Worm (Caenorhabditis elegans) whole organism, L3 larva: ENCODE measurements around the gene fbxa-35.
A peak's percentile ranks its signal among the peaks of the same experiment; 100 is the strongest.
"Not testable (repeated sequence)": the region's sequence is repeated elsewhere in the genome, so short reads cannot be mapped to it uniquely, and the experiment has no call there.

Experiments used
- ama-1 ChIP-seq: fragments of 150-350 bp; optimal IDR thresholded peaks from 2 replicates; lab custom pipeline; 2018
- ceh-28 ChIP-seq: fragments of 150-350 bp; optimal IDR thresholded peaks from 2 replicates; lab custom pipeline; 2014; ENCODE audit warnings: missing biosample characterization, missing genetic modification reagents, missing genetic modification characterization
- ceh-9 ChIP-seq: sonication (generic microtip); optimal IDR thresholded peaks from 2 replicates; lab custom pipeline; 2018; ENCODE audit warnings: missing biosample characterization, missing genetic modification characterization
- daf-12 ChIP-seq: fragments of 150-350 bp; optimal IDR thresholded peaks from 2 replicates; lab custom pipeline; 2014; ENCODE audit warnings: missing biosample characterization, missing genetic modification reagents, missing genetic modification characterization
- elt-1 ChIP-seq: fragments of 150-350 bp; optimal IDR thresholded peaks from 2 replicates; lab custom pipeline; 2014; ENCODE audit warnings: missing biosample characterization, missing genetic modification characterization
- elt-2 ChIP-seq: sonication (generic microtip); optimal IDR thresholded peaks from 2 replicates; lab custom pipeline; 2016; ENCODE audit warnings: missing genetic modification reagents, mild to moderate bottlenecking, missing genetic modification characterization, missing compliant biosample characterization
- eor-1 ChIP-seq, 2 experiments: fragments of 150-350 bp; optimal IDR thresholded peaks; 2 replicates each; lab custom pipeline; 2014 to 2018; ENCODE audit warnings: missing biosample characterization in 2 of 2, missing genetic modification characterization in 2 of 2
- fkh-10 ChIP-seq: sonication (generic microtip); optimal IDR thresholded peaks from 2 replicates; lab custom pipeline; 2017; ENCODE audit warnings: missing biosample characterization, missing genetic modification reagents, missing genetic modification characterization
- fkh-2 ChIP-seq: fragments of 150-350 bp; optimal IDR thresholded peaks from 2 replicates; lab custom pipeline; 2014; ENCODE audit warnings: missing biosample characterization, missing genetic modification reagents, missing genetic modification characterization
- fos-1 ChIP-seq: fragments of 150-350 bp; optimal IDR thresholded peaks from 2 replicates; lab custom pipeline; 2014; ENCODE audit warnings: missing biosample characterization, missing genetic modification characterization
- hmg-11 ChIP-seq: sonication (generic microtip); optimal IDR thresholded peaks from 2 replicates; lab custom pipeline; 2016; ENCODE audit warnings: missing genetic modification characterization, missing compliant biosample characterization
- jun-1 ChIP-seq: fragments of 150-350 bp; optimal IDR thresholded peaks from 2 replicates; lab custom pipeline; 2014; ENCODE audit warnings: missing biosample characterization, missing genetic modification reagents, missing genetic modification characterization
- lin-15B ChIP-seq: fragments of 150-350 bp; optimal IDR thresholded peaks from 2 replicates; lab custom pipeline; 2014; ENCODE audit warnings: missing biosample characterization, missing genetic modification characterization
- lin-39 ChIP-seq: fragments of 150-350 bp; optimal IDR thresholded peaks from 2 replicates; lab custom pipeline; 2018; ENCODE audit warnings: missing biosample characterization, missing genetic modification reagents, missing genetic modification characterization
- lsy-12 ChIP-seq: sonication (generic microtip); optimal IDR thresholded peaks from 2 replicates; lab custom pipeline; 2016; ENCODE audit warnings: mild to moderate bottlenecking, missing genetic modification characterization, missing compliant biosample characterization
- mdl-1 ChIP-seq: fragments of 150-350 bp; optimal IDR thresholded peaks from 2 replicates; lab custom pipeline; 2014; ENCODE audit warnings: missing biosample characterization, missing genetic modification characterization
- mml-1 ChIP-seq: fragments of 150-350 bp; sonication (generic microtip); optimal IDR thresholded peaks from 3 replicates; lab custom pipeline; 2014; ENCODE audit warnings: missing biosample characterization, missing genetic modification characterization
- nfya-1 ChIP-seq: sonication (generic microtip); optimal IDR thresholded peaks from 2 replicates; lab custom pipeline; 2017; ENCODE audit warnings: missing genetic modification characterization, mild to moderate bottlenecking, missing compliant biosample characterization, antibody characterized with exemption, moderate library complexity; ENCODE audit not compliant: insufficient read depth
- nhr-25 ChIP-seq: sonication (generic microtip); optimal IDR thresholded peaks from 2 replicates; lab custom pipeline; 2017; ENCODE audit warnings: missing biosample characterization, missing genetic modification characterization
- nhr-28 ChIP-seq: fragments of 150-350 bp; optimal IDR thresholded peaks from 2 replicates; lab custom pipeline; 2014; ENCODE audit warnings: missing biosample characterization, missing genetic modification characterization
- nhr-43 ChIP-seq: sonication (generic microtip); optimal IDR thresholded peaks from 2 replicates; lab custom pipeline; 2016; ENCODE audit warnings: mild to moderate bottlenecking, missing genetic modification characterization, missing compliant biosample characterization; ENCODE audit not compliant: poor library complexity, severe bottlenecking
- nhr-67 ChIP-seq: fragments of 150-350 bp; optimal IDR thresholded peaks from 2 replicates; lab custom pipeline; 2014; ENCODE audit warnings: missing biosample characterization, missing genetic modification characterization
- pha-4 ChIP-seq: fragments of 150-350 bp; optimal IDR thresholded peaks from 2 replicates; lab custom pipeline; 2014; ENCODE audit warnings: missing biosample characterization, missing genetic modification reagents, missing genetic modification characterization
- pqm-1 ChIP-seq: fragments of 150-350 bp; optimal IDR thresholded peaks from 2 replicates; lab custom pipeline; 2017; ENCODE audit warnings: missing biosample characterization, missing genetic modification characterization, inconsistent platforms
- sea-2 ChIP-seq: fragments of 150-350 bp; sonication (generic microtip); optimal IDR thresholded peaks from 4 replicates; lab custom pipeline; 2014; ENCODE audit warnings: missing biosample characterization, missing genetic modification reagents, missing genetic modification characterization
- skn-1 ChIP-seq: fragments of 150-350 bp; optimal IDR thresholded peaks from 2 replicates; lab custom pipeline; 2014; ENCODE audit warnings: missing biosample characterization, missing genetic modification characterization
- snpc-4 ChIP-seq: fragments of 150-350 bp; optimal IDR thresholded peaks from 2 replicates; lab custom pipeline; 2014; ENCODE audit warnings: missing biosample characterization, missing genetic modification characterization
- tbx-2 ChIP-seq: sonication (generic microtip); optimal IDR thresholded peaks from 2 replicates; lab custom pipeline; 2016; ENCODE audit warnings: mild to moderate bottlenecking, missing genetic modification characterization, missing compliant biosample characterization
- unc-39 ChIP-seq: sonication (generic microtip); optimal IDR thresholded peaks from 4 replicates; lab custom pipeline; 2017; ENCODE audit warnings: missing biosample characterization, missing genetic modification characterization
- zag-1 ChIP-seq: fragments of 150-350 bp; optimal IDR thresholded peaks from 2 replicates; lab custom pipeline; 2014; ENCODE audit warnings: missing biosample characterization, missing genetic modification characterization
- ztf-4 ChIP-seq: fragments of 150-350 bp; optimal IDR thresholded peaks from 2 replicates; lab custom pipeline; 2014; ENCODE audit warnings: missing biosample characterization, missing genetic modification characterization

Gene fbxa-35

ce11 chrIII:1295149-1295716 is at the start of gene fbxa-35:
TSS of gene fbxa-35 (plus strand) at chrIII:1295666.
- TF ChIP-seq jun-1 (tag; lab: Kevin White, UChicago) (no peak), tbx-2 (tag; lab: Kevin White, UChicago) (no peak), sea-2 (GFP tag; lab: Kevin White, UChicago) (no peak), elt-2 (tag; lab: Kevin White, UChicago) (peak; percentile 63), pqm-1 (tag; lab: Kevin White, UChicago) (peak; percentile 86)

ce11 chrIII:1248335-1248734 is 47.1 kb upstream of the fbxa-35 start:
- TF ChIP-seq unc-39 (tag; lab: Kevin White, UChicago) (no peak), lin-15B (no peak), mdl-1 (tag; lab: Kevin White, UChicago) (no peak), pqm-1 (tag; lab: Kevin White, UChicago) (no peak)

DNA sequence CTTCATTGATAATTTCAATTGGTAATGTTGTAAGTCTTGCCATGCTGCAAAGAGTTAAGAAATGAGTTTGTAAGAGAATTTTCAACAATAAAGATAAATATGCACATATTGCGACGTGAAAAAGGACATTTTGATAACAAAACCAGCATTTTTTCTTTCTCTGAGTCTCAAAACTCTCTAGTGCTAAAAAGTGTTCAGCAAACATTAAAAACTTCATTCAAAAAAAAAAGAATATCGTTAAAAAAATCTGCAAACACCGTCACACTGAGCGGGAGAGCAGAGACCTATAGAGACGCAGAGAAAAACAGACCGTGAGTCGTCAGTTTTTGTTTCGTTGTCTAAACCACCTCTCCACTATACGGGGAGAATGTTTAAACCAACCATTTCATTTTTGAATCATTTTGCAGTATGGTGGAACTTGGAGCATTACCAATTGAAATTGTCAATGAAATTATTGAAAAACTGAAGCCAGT is 46.3 kb upstream of the fbxa-35 start, which contains the start of the genes fbxa-76 and fbxa-77:
TSS of gene fbxa-76 (minus strand) at position 51 of the 473 bp plus-strand sequence.
TSS of gene fbxa-77 (plus strand) at position 365 of the 473 bp plus-strand sequence.
- TF ChIP-seq fos-1 (tag; lab: Kevin White, UChicago) (no peak), lsy-12 (tag; lab: Kevin White, UChicago) (no peak), skn-1 (tag; lab: Kevin White, UChicago) (peak; percentile 37), tbx-2 (tag; lab: Kevin White, UChicago) (no peak), fkh-10 (GFP tag; lab: Kevin White, UChicago) (no peak), elt-1 (no peak), mml-1 (tag; lab: Kevin White, UChicago) (no peak), eor-1 (tag; optimal IDR thresholded peaks at IDR 0.05; lab: Kevin White, UChicago) (no peak), daf-12 (tag; lab: Kevin White, UChicago) (no peak), nhr-43 (tag; lab: Kevin White, UChicago) (no peak), lin-15B (peak; percentile 25), lin-39 (tag; lab: Kevin White, UChicago) (peak; percentile 3), ama-1 (lab: Kevin White, UChicago) (no peak), nhr-25 (tag; lab: Kevin White, UChicago) (no peak), nfya-1 (tag; lab: Kevin White, UChicago) (peak; percentile 48), snpc-4 (tag; lab: Kevin White, UChicago) (no peak), elt-2 (tag; lab: Kevin White, UChicago) (peak; percentile 78), pha-4 (peak; percentile 85), sea-2 (GFP tag; lab: Kevin White, UChicago) (no peak), fkh-2 (no peak), ceh-28 (no peak), hmg-11 (tag; lab: Kevin White, UChicago) (peak; percentile 62), unc-39 (tag; lab: Kevin White, UChicago) (no peak), ceh-9 (tag; lab: Kevin White, UChicago) (no peak), pqm-1 (tag; lab: Kevin White, UChicago) (peak; percentile 54), ztf-4 (tag; lab: Kevin White, UChicago) (no peak)

DNA sequence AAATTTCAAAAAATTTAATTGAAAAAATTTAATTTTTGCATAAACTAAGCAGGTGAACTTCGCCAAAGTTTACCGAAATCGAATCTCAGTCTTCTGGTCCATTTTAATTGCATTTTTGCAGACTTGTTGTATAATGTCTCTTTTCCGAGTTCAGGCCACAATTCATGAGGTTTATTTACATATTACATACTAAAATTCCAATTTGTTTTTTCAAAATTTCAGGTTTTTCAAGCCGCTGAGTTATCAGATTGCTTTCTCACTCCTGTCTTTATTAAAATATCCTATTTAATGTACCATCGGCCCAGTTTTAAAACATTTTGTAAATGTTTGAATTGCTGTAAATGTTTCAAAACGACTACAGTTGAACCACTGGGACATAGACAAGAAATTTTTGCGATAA is 38.9 kb upstream of the fbxa-35 start, which contains the start of gene fbxa-208:
TSS of gene fbxa-208 (plus strand) at position 301 of the 400 bp plus-strand sequence.
- TF ChIP-seq nhr-28, nhr-43, pqm-1 (tag; lab: Kevin White, UChicago): not testable (repeated sequence)

DNA sequence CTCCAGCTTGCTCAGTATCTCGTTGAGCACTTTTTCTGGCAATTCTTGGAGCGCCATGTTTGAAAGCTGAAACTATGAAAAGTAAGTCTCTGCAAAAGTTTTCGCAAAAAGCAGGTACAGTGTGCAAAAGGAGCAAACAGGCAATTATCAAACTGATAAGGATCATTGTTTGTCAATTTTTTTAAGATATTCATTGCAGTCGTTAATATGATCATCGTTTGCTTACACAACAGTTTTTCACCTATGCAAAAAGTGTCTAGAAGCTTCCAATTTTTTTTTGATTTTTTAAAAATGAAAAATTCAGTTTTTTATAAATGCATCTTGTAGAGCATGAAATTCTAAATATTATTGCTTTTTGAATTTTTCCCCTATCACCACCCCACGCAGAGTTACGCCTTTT is 37.1 kb upstream of the fbxa-35 start, which contains the start of gene fbxa-78:
TSS of gene fbxa-78 (minus strand) at position 101 of the 400 bp plus-strand sequence.
- TF ChIP-seq nhr-67 (tag; lab: Kevin White, UChicago); mdl-1 (tag; lab: Kevin White, UChicago); zag-1: not testable (repeated sequence)
